Worm (Caenorhabditis elegans): ENCODE measurements around the gene hot-9.

The hot-9 gene

ce11 chrIV:5012241-5012640, 33.0 kb downstream of the hot-9 start, which contains the start of gene srm-1:
Gene srm-1 (plus strand): TSS chrIV:5012541.
- no peak for TF ChIP-seq ceh-63 (GFP tag; optimal IDR thresholded peaks at IDR 0.05)
- TF ChIP-seq sup-37 (GFP tag; optimal IDR thresholded peaks at IDR 0.05), result no peak
- no peak for TF ChIP-seq ceh-88 (GFP tag; IDR thresholded peaks at IDR 0.05)
- no peak for TF ChIP-seq zip-4 (GFP tag; optimal IDR thresholded peaks at IDR 0.05)
- no peak for TF ChIP-seq sptf-1 (tag; optimal IDR thresholded peaks at IDR 0.05)

ce11 chrIV:5008378-5008777, 36.9 kb downstream of the hot-9 start, which contains the start of gene srm-2:
Gene srm-2 (plus strand): TSS chrIV:5008678.
- no peak for TF ChIP-seq nhr-20 (tag; optimal IDR thresholded peaks at IDR 0.05)
- no peak for TF ChIP-seq dpl-1 (GFP tag; optimal IDR thresholded peaks at IDR 0.05)
- TF ChIP-seq fos-1 (tag; optimal IDR thresholded peaks at IDR 0.05), result no peak
- no peak for TF ChIP-seq nhr-84 (tag; optimal IDR thresholded peaks at IDR 0.05)
- no peak for TF ChIP-seq pax-3 (tag; optimal IDR thresholded peaks at IDR 0.05)
- no peak for TF ChIP-seq C16A3.4 (tag; optimal IDR thresholded peaks at IDR 0.05)
- no peak for TF ChIP-seq unc-62 (GFP tag; optimal IDR thresholded peaks at IDR 0.05)
- TF ChIP-seq aly-2 (tag; optimal IDR thresholded peaks at IDR 0.05), result no peak
- no peak for TF ChIP-seq ceh-63 (GFP tag; optimal IDR thresholded peaks at IDR 0.05)
- TF ChIP-seq mep-1 (tag; optimal IDR thresholded peaks at IDR 0.05), result no peak
- TF ChIP-seq sup-37 (GFP tag; optimal IDR thresholded peaks at IDR 0.05), result no peak
- no peak for TF ChIP-seq zag-1 (tag; optimal IDR thresholded peaks at IDR 0.05)
- no peak for TF ChIP-seq elt-2 (tag; optimal IDR thresholded peaks at IDR 0.05)
- no peak for TF ChIP-seq nhr-28 (tag; optimal IDR thresholded peaks at IDR 0.05)
- no peak for TF ChIP-seq rnt-1 (tag; optimal IDR thresholded peaks at IDR 0.05)
- TF ChIP-seq hlh-4 (tag; optimal IDR thresholded peaks at IDR 0.05), result no peak
- no peak for TF ChIP-seq nhr-19 (GFP tag; conservative IDR thresholded peaks at IDR 0.05)
- TF ChIP-seq swsn-7 (tag; optimal IDR thresholded peaks at IDR 0.05), result no peak
- no peak for TF ChIP-seq nhr-77 (tag; optimal IDR thresholded peaks at IDR 0.05)

ce11 chrIV:5005154-5005553, 40.1 kb downstream of the hot-9 start:
- TF ChIP-seq unc-98 (GFP tag; IDR thresholded peaks at IDR 0.05), result no peak
- no peak for TF ChIP-seq efl-3 (GFP tag; optimal IDR thresholded peaks at IDR 0.05)
- no peak for TF ChIP-seq irx-1 (tag; optimal IDR thresholded peaks at IDR 0.05)

- TF ChIP-seq lir-3 (tag; optimal IDR thresholded peaks at IDR 0.05; ENCODE audit: poor library complexity) (no peak), pqm-1 (tag; optimal IDR thresholded peaks at IDR 0.05) (no peak), nhr-47 (tag; optimal IDR thresholded peaks at IDR 0.05) (no peak), mep-1 (tag; optimal IDR thresholded peaks at IDR 0.05) (no peak), ces-1 (GFP tag; optimal IDR thresholded peaks at IDR 0.05) (no peak), ztf-11 (tag; optimal IDR thresholded peaks at IDR 0.05) (no peak), C04F5.9 (tag; optimal IDR thresholded peaks at IDR 0.05) (no peak), nhr-28 (tag; optimal IDR thresholded peaks at IDR 0.05) (no peak), ceh-90 (tag; optimal IDR thresholded peaks at IDR 0.05) (no peak), unc-62 (GFP tag; optimal IDR thresholded peaks at IDR 0.05) (no peak), hlh-4 (tag; optimal IDR thresholded peaks at IDR 0.05) (no peak), nhr-11 (tag; optimal IDR thresholded peaks at IDR 0.05) (no peak)
Observed at ce11 chrIV:5002448-5002847, 42.8 kb downstream of the hot-9 start, which contains the start of gene pes-1. Gene pes-1 (plus strand): TSS chrIV:5002748.

ce11 chrIV:4996956-4997355, 48.3 kb downstream of the hot-9 start:
- TF ChIP-seq ceh-82 (tag; optimal IDR thresholded peaks at IDR 0.05) (no peak), isw-1 (GFP tag; IDR thresholded peaks at IDR 0.05) (no peak), efl-1 (optimal IDR thresholded peaks at IDR 0.05) (no peak), efl-1 (GFP tag; optimal IDR thresholded peaks at IDR 0.05 in 1 of 2) (no peak), lsy-2 (tag; optimal IDR thresholded peaks at IDR 0.05) (no peak), unc-86 (tag; optimal IDR thresholded peaks at IDR 0.05) (no peak), lin-14 (GFP tag; optimal IDR thresholded peaks at IDR 0.05) (no peak), C16A3.4 (tag; optimal IDR thresholded peaks at IDR 0.05) (no peak), alr-1 (tag; optimal IDR thresholded peaks at IDR 0.05; ENCODE audit: borderline replicate concordance) (no peak), fkh-4 (tag; optimal IDR thresholded peaks at IDR 0.05; ENCODE audit: borderline replicate concordance) (no peak)

Measured in whole organism, L1 larva.